Fruit fly (Drosophila melanogaster) whole organism, embryonic: ENCODE data around the gene wry.

Experiments used
- CG12299 ChIP-seq: fragments of 200-800 bp; sonication (Bioruptor generic); optimal IDR thresholded peaks from 2 replicates; lab custom pipeline; 2018; ENCODE audit warnings: missing biosample characterization, mild to moderate bottlenecking, missing genetic modification characterization
- CG2116 ChIP-seq: fragments of 200-800 bp; sonication (Bioruptor generic); optimal IDR thresholded peaks from 3 replicates; lab custom pipeline; 2018; ENCODE audit warnings: missing biosample characterization, mild to moderate bottlenecking, missing genetic modification characterization
- CG9932 ChIP-seq: fragments of 200-800 bp; sonication (Bioruptor generic); IDR thresholded peaks from 2 replicates; pipeline ENCODE4 v1.3.6; 2022; ENCODE audit warnings: missing biosample characterization, missing genetic modification characterization
- D19B ChIP-seq: fragments of 200-800 bp; sonication (Bioruptor generic); optimal IDR thresholded peaks from 2 replicates; lab custom pipeline; 2017; ENCODE audit warnings: missing biosample characterization, mild to moderate bottlenecking, missing genetic modification characterization
- ham ChIP-seq: fragments of 200-800 bp; sonication (Bioruptor generic); IDR thresholded peaks from 2 replicates; pipeline ENCODE4 v1.3.6; 2022; ENCODE audit warnings: missing biosample characterization, missing genetic modification characterization
- prd ChIP-seq, 3 experiments: fragments of >200 bp in 2 of 3; fragments of 200-800 bp in 1 of 3; sonication (Bioruptor generic) in 1 of 3; optimal IDR thresholded peaks in 2 of 3; IDR thresholded peaks in 1 of 3; 2 replicates in 2 of 3; 3 replicates in 1 of 3; pipeline versions ENCODE4 v1.3.6 to Lab custom; 2017 to 2022; ENCODE audit warnings: missing biosample characterization in 1 of 3, missing genetic modification characterization in 1 of 3
- row ChIP-seq: fragments of 200-800 bp; sonication (Bioruptor generic); IDR thresholded peaks from 3 replicates; pipeline ENCODE4 v1.3.6; 2022; ENCODE audit warnings: missing biosample characterization, missing genetic modification characterization

wry gene

DNA sequence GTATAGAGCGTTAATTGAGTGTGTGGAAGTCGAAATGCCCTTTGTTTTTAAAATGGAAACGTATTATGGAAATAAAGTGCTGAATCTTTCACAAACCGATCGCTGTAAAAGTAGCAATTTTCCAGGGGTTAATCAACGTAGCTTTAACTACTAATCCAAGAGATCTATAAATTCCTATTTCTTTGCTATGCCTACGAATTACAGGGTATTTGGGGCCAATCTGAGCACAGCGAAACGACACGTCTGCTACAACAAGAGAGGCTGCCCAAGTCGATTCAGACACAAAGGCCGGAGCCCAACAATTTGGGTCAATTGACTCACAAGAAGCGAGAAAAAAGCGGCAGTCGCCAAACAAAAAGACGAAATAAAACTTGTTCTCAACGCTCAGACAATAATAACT lies 70.8 kb downstream of the wry start (continued):
- TF ChIP-seq row (GFP tag; lab: Robert Waterston, UW) (0 out of 3 replicates have a peak, but pooled peaks have one; percentile 27), D19B (GFP tag; lab: Kevin White, UChicago) (peak; percentile 52), CG2116 (GFP tag; lab: Kevin White, UChicago) (no peak), prd (optimal IDR thresholded peaks at IDR 0.05; lab: Kevin White, UChicago) (no peak), prd (GFP tag; IDR thresholded peaks at IDR 0.05; lab: Robert Waterston, UW) (peak; percentile 29; the same call in 1 of the 3 replicates), CG12299 (tag; lab: Kevin White, UChicago) (no peak), ham (GFP tag; lab: Robert Waterston, UW) (no peak), CG9932 (0 out of 2 replicates have a peak, but pooled peaks have one; percentile 43)
